Worm (Caenorhabditis elegans): ENCODE data around the gene F32H5.1.

The F32H5.1 gene

DNA sequence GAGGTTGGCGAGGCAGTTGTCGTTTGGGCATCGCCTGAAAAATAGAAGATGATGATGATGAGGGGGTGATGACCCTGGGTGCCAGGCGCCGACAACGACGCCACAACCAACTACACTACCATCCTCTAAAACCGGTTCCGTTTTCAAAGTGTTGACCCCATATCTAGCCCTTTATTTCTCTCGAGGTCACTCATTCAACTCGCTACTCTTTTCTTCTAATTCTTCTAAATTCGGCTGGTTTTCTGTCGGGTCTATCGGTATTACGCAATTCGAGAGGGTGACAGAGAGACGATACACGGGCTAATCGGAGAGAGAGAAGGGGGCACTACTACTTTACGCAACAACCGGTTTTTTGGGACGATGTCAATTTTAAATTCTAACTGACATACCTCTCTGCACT, 13.5 kb upstream of the F32H5.1 start (continued):
- TF ChIP-seq fkh-10 (GFP tag; optimal IDR thresholded peaks at IDR 0.05) (no peak), lin-15B (tag; optimal IDR thresholded peaks at IDR 0.05) (no peak), pha-4 (tag; optimal IDR thresholded peaks at IDR 0.05) (no peak), R02D3.7 (tag; optimal IDR thresholded peaks at IDR 0.05) (no peak), unc-62 (GFP tag; optimal IDR thresholded peaks at IDR 0.05) (peak; percentile 43)

DNA sequence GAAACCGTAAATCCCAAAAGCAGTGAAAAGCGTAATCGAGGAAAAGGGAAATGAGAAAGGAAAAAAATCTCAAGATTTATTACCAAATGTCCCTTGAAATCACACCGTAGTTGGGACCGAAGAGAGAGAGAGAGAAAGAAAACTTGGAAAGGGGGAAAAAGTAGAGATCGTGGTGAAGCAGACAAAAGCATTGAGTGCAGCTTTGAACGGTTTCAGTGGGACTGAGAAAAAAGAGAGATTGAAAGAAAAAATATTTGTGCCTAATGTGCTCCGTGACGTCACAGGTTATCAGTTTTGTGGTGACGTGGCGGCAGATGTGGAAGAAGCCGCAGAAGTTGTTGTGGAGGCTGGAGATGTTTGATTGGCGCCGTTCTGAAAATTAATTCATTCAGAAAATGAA, 12.4 kb upstream of the F32H5.1 start:
- TF ChIP-seq ztf-11 (tag; optimal IDR thresholded peaks at IDR 0.05) (no peak), ZK546.5 (tag; optimal IDR thresholded peaks at IDR 0.05) (no peak)

DNA sequence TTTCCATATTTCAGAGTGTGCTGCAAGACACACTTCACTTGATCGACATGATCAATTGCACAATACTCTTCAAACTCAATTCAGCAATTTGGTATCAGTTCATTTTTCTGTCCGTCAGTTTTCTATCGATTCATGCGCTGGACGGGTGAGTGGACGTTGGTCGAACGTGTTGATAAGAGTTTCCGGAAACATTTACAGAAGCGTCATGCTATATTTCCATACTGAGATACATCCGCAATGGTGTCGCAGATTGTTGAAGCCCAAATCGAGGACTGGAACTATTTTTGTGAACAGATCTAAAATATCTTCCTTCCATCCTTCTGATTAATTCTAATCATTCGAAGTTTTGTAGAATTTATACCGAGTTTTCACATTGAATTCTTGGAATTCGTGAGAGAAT, 11.8 kb upstream of the F32H5.1 start:
- TF ChIP-seq egl-27 (tag; optimal IDR thresholded peaks at IDR 0.05) (no peak), nhr-76 (tag; optimal IDR thresholded peaks at IDR 0.05) (no peak), ceh-16 (tag; optimal IDR thresholded peaks at IDR 0.05) (no peak), ztf-11 (tag; optimal IDR thresholded peaks at IDR 0.05) (no peak), elt-2 (tag; optimal IDR thresholded peaks at IDR 0.05) (peak; percentile 83), nhr-77 (tag; optimal IDR thresholded peaks at IDR 0.05) (no peak), lin-15B (tag; optimal IDR thresholded peaks at IDR 0.05) (no peak), ceh-82 (tag; optimal IDR thresholded peaks at IDR 0.05) (no peak), jun-1 (tag; optimal IDR thresholded peaks at IDR 0.05) (peak; percentile 73), nhr-12 (tag; optimal IDR thresholded peaks at IDR 0.05) (no peak), fkh-10 (GFP tag; optimal IDR thresholded peaks at IDR 0.05) (no peak), pqm-1 (tag; optimal IDR thresholded peaks at IDR 0.05) (peak; percentile 79), unc-39 (tag; optimal IDR thresholded peaks at IDR 0.05) (no peak), lsy-12 (tag; optimal IDR thresholded peaks at IDR 0.05) (no peak), fkh-2 (tag; optimal IDR thresholded peaks at IDR 0.05) (no peak), nhr-43 (tag; optimal IDR thresholded peaks at IDR 0.05; ENCODE audit: poor library complexity, severe bottlenecking) (peak; percentile 28), nhr-28 (tag; optimal IDR thresholded peaks at IDR 0.05) (no peak), nhr-23 (tag; optimal IDR thresholded peaks at IDR 0.05) (no peak)

DNA sequence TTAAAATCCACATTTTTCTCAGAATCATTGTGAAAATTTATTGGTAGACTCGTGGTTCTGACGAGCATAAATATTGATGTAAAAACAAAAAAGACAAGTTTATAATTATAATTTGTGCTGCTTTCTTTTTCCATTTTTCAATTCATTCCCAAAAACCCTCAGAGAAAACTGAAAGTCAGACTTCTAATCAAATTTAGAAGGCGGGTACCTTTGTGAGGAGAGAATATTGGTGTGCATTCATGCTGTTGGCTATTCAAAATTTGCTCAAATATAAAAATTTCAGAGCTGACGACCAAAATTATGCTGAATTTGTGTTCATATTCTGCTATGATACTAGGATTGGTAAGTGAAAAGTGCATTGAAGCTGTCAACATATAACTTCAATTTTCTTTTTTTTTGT, 9.2 kb upstream of the F32H5.1 start, which contains the start of gene srx-125:
Gene srx-125, plus strand, starts transcription at position 301 of the 400 bp plus-strand sequence.
- TF ChIP-seq lin-15B (tag; optimal IDR thresholded peaks at IDR 0.05) (no peak), elt-3 (tag; optimal IDR thresholded peaks at IDR 0.05) (no peak), mdl-1 (tag; optimal IDR thresholded peaks at IDR 0.05) (no peak), nfya-1 (tag; optimal IDR thresholded peaks at IDR 0.05; ENCODE audit: insufficient read depth) (no peak), pqm-1 (tag; optimal IDR thresholded peaks at IDR 0.05) (no peak), lsy-12 (tag; optimal IDR thresholded peaks at IDR 0.05) (no peak), pha-4 (tag; optimal IDR thresholded peaks at IDR 0.05) (no peak), nhr-12 (tag; optimal IDR thresholded peaks at IDR 0.05) (no peak), jun-1 (tag; optimal IDR thresholded peaks at IDR 0.05) (no peak), ceh-16 (tag; optimal IDR thresholded peaks at IDR 0.05) (no peak), unc-62 (GFP tag; optimal IDR thresholded peaks at IDR 0.05) (no peak), ama-1 (optimal IDR thresholded peaks at IDR 0.05) (no peak), nhr-77 (tag; optimal IDR thresholded peaks at IDR 0.05) (no peak), ztf-4 (tag; optimal IDR thresholded peaks at IDR 0.05) (no peak), tbx-2 (tag; optimal IDR thresholded peaks at IDR 0.05) (no peak), hmg-11 (tag; optimal IDR thresholded peaks at IDR 0.05) (no peak)

DNA sequence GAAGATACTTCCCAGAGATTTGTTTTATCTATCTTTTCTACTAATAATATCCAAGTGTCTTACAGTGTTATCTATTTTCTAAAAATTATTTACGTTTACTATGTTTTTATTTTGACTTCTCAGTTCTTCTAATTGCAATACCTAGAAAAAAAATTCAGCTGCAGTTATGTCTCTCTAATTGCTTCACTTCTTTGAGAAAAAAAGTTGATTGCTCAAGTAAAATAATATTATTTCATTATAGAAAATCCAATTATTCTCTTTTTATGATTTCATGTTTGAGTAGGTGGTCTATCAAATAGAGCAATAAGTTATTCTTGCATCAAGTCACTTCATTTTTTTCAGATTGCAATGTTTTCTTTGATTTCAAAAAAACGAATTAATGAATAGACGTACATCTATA, 8.7 kb upstream of the F32H5.1 start:
- TF ChIP-seq fkh-10 (GFP tag; optimal IDR thresholded peaks at IDR 0.05) (peak; percentile 56), nhr-23 (tag; optimal IDR thresholded peaks at IDR 0.05) (no peak)

DNA sequence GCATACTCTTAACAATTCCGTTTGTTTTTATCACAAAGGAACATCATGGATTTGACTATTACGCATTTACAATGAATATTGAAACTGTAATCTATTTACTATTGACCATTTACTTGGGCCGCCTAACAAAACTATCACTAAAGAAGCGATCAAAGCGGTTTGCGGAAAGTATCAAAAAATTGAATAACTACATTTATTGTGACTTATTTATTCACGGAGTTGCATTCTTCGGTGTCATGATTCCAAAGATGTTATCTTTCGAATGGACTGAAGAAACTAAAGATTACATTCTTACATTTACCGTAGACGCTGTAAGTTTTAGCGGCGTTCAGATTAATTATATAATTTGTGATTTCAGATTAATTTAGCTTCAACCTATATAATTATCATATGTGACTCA, 6.4 kb upstream of the F32H5.1 start:
- no peak for TF ChIP-seq mdl-1 (tag; optimal IDR thresholded peaks at IDR 0.05)
- TF ChIP-seq unc-62 (GFP tag; optimal IDR thresholded peaks at IDR 0.05): no peak
- TF ChIP-seq R02D3.7 (tag; optimal IDR thresholded peaks at IDR 0.05): no peak
- no peak for TF ChIP-seq ceh-16 (tag; optimal IDR thresholded peaks at IDR 0.05)
- TF ChIP-seq elt-3 (tag; optimal IDR thresholded peaks at IDR 0.05): no peak
- TF ChIP-seq nhr-77 (tag; optimal IDR thresholded peaks at IDR 0.05): no peak
- no peak for TF ChIP-seq snpc-4 (tag; optimal IDR thresholded peaks at IDR 0.05)
- TF ChIP-seq nhr-23 (tag; optimal IDR thresholded peaks at IDR 0.05): no peak
- no peak for TF ChIP-seq sea-2 (GFP tag; optimal IDR thresholded peaks at IDR 0.05)
- TF ChIP-seq ama-1 (optimal IDR thresholded peaks at IDR 0.05): no peak
- TF ChIP-seq lin-15B (tag; optimal IDR thresholded peaks at IDR 0.05): no peak
- TF ChIP-seq lin-39 (tag; optimal IDR thresholded peaks at IDR 0.05): no peak
